Worm (Caenorhabditis elegans) whole organism, L2 larva: Measurements from ENCODE around the gene hlh-14.

Experiments
- C34F6.9 ChIP-seq: fragments of 150-350 bp; optimal IDR thresholded peaks from 2 replicates; lab custom pipeline; 2014; ENCODE audit warnings: missing biosample characterization, missing genetic modification characterization
- F13H6.1 ChIP-seq: sonication (generic microtip); optimal IDR thresholded peaks from 2 replicates; lab custom pipeline; 2016; ENCODE audit warnings: missing genetic modification characterization, missing compliant biosample characterization
- R02D3.7 ChIP-seq: fragments of 150-350 bp; optimal IDR thresholded peaks from 2 replicates; lab custom pipeline; 2014; ENCODE audit warnings: missing biosample characterization, missing genetic modification characterization
- Y55F3AM.14 ChIP-seq: fragments of 200-800 bp; sonication (Bioruptor generic); optimal IDR thresholded peaks from 2 replicates; lab custom pipeline; 2018; ENCODE audit warnings: mild to moderate bottlenecking, missing genetic modification characterization, missing compliant biosample characterization
- ZK546.5 ChIP-seq: sonication (generic microtip); optimal IDR thresholded peaks from 2 replicates; lab custom pipeline; 2017; ENCODE audit warnings: missing biosample characterization, missing genetic modification characterization
- alr-1 ChIP-seq: fragments of 150-350 bp; optimal IDR thresholded peaks from 2 replicates; lab custom pipeline; 2014; ENCODE audit warnings: missing biosample characterization, missing genetic modification characterization
- aly-2 ChIP-seq: fragments of 150-350 bp; optimal IDR thresholded peaks from 2 replicates; lab custom pipeline; 2014; ENCODE audit warnings: missing biosample characterization, missing genetic modification characterization
- ama-1 ChIP-seq: fragments of 150-350 bp; optimal IDR thresholded peaks from 2 replicates; lab custom pipeline; 2018; ENCODE audit warnings: inconsistent platforms
- ceh-16 ChIP-seq: fragments of 150-350 bp; optimal IDR thresholded peaks from 2 replicates; lab custom pipeline; 2014; ENCODE audit warnings: missing biosample characterization, missing genetic modification characterization
- ceh-82 ChIP-seq: fragments of 150-350 bp; optimal IDR thresholded peaks from 2 replicates; lab custom pipeline; 2014; ENCODE audit warnings: missing biosample characterization, missing genetic modification characterization
- crh-2 ChIP-seq: sonication (generic microtip); optimal IDR thresholded peaks from 2 replicates; lab custom pipeline; 2017; ENCODE audit warnings: missing biosample characterization, missing genetic modification characterization
- dmd-4 ChIP-seq: sonication (generic microtip); optimal IDR thresholded peaks from 2 replicates; lab custom pipeline; 2017; ENCODE audit warnings: missing biosample characterization, missing genetic modification characterization
- egl-27 ChIP-seq: sonication (generic microtip); optimal IDR thresholded peaks from 3 replicates; lab custom pipeline; 2017; ENCODE audit warnings: missing biosample characterization, missing genetic modification reagents, missing genetic modification characterization
- elt-1 ChIP-seq: fragments of 150-350 bp; optimal IDR thresholded peaks from 2 replicates; lab custom pipeline; 2014; ENCODE audit warnings: missing biosample characterization, missing genetic modification characterization
- elt-3 ChIP-seq: sonication (generic microtip); optimal IDR thresholded peaks from 2 replicates; lab custom pipeline; 2017; ENCODE audit warnings: missing biosample characterization, missing genetic modification characterization
- fos-1 ChIP-seq: fragments of 150-350 bp; optimal IDR thresholded peaks from 2 replicates; lab custom pipeline; 2014; ENCODE audit warnings: missing biosample characterization, missing genetic modification characterization
- gmeb-1 ChIP-seq: fragments of 150-350 bp; optimal IDR thresholded peaks from 2 replicates; lab custom pipeline; 2014; ENCODE audit warnings: missing biosample characterization, missing genetic modification characterization
- lin-11 ChIP-seq: fragments of 150-350 bp; sonication (generic microtip); optimal IDR thresholded peaks from 2 replicates; lab custom pipeline; 2014; ENCODE audit warnings: missing biosample characterization, missing genetic modification characterization, inconsistent platforms, mixed read lengths
- lin-13 ChIP-seq: fragments of 150-350 bp; optimal IDR thresholded peaks from 2 replicates; lab custom pipeline; 2014; ENCODE audit warnings: missing biosample characterization, missing genetic modification reagents, missing genetic modification characterization
- lin-39 ChIP-seq: fragments of 150-350 bp; optimal IDR thresholded peaks from 2 replicates; lab custom pipeline; 2014; ENCODE audit warnings: missing biosample characterization, missing genetic modification reagents, missing genetic modification characterization
- lsy-2 ChIP-seq, 2 experiments: fragments of 150-350 bp in 1 of 2; sonication (generic microtip) in 1 of 2; optimal IDR thresholded peaks; 2 replicates each; lab custom pipeline; 2014 to 2017; ENCODE audit warnings: missing biosample characterization in 2 of 2, missing genetic modification characterization in 2 of 2
- mbf-1 ChIP-seq: sonication (generic microtip); optimal IDR thresholded peaks from 2 replicates; lab custom pipeline; 2017; ENCODE audit warnings: missing biosample characterization, missing genetic modification characterization
- mdl-1 ChIP-seq, 2 experiments: fragments of 150-350 bp in 1 of 2; sonication (generic microtip) in 1 of 2; optimal IDR thresholded peaks; 2 replicates each; lab custom pipeline; 2017; ENCODE audit warnings: missing biosample characterization in 2 of 2, missing genetic modification characterization in 2 of 2
- nhr-10 ChIP-seq: sonication (generic microtip); optimal IDR thresholded peaks from 2 replicates; lab custom pipeline; 2017; ENCODE audit warnings: missing biosample characterization, missing genetic modification characterization
- nhr-11 ChIP-seq: fragments of 150-350 bp; optimal IDR thresholded peaks from 2 replicates; lab custom pipeline; 2014; ENCODE audit warnings: missing biosample characterization, missing genetic modification characterization
- nhr-12 ChIP-seq: fragments of 150-350 bp; optimal IDR thresholded peaks from 2 replicates; lab custom pipeline; 2014; ENCODE audit warnings: missing biosample characterization, missing genetic modification characterization
- nhr-129 ChIP-seq: fragments of 150-350 bp; optimal IDR thresholded peaks from 2 replicates; lab custom pipeline; 2014; ENCODE audit warnings: missing biosample characterization, missing genetic modification characterization
- nhr-21 ChIP-seq: fragments of 150-350 bp; optimal IDR thresholded peaks from 2 replicates; lab custom pipeline; 2014; ENCODE audit warnings: missing biosample characterization, missing genetic modification characterization
- nhr-23 ChIP-seq: fragments of 150-350 bp; optimal IDR thresholded peaks from 2 replicates; lab custom pipeline; 2014; ENCODE audit warnings: missing biosample characterization, missing genetic modification reagents, missing genetic modification characterization
- nhr-25 ChIP-seq: fragments of 150-350 bp; sonication (generic microtip); optimal IDR thresholded peaks from 3 replicates; lab custom pipeline; 2014; ENCODE audit warnings: missing biosample characterization, missing genetic modification characterization
- nhr-6 ChIP-seq: fragments of 150-350 bp; optimal IDR thresholded peaks from 2 replicates; lab custom pipeline; 2014; ENCODE audit warnings: missing biosample characterization, missing genetic modification characterization
- nhr-77 ChIP-seq: fragments of 150-350 bp; optimal IDR thresholded peaks from 2 replicates; lab custom pipeline; 2014; ENCODE audit warnings: missing biosample characterization, missing genetic modification characterization
- peb-1 ChIP-seq: fragments of 150-350 bp; optimal IDR thresholded peaks from 2 replicates; lab custom pipeline; 2014; ENCODE audit warnings: missing biosample characterization, missing genetic modification characterization
- sem-4 ChIP-seq: fragments of 150-350 bp; optimal IDR thresholded peaks from 2 replicates; lab custom pipeline; 2014; ENCODE audit warnings: missing biosample characterization, missing genetic modification reagents, missing genetic modification characterization
- skn-1 ChIP-seq: sonication (generic microtip); optimal IDR thresholded peaks from 2 replicates; lab custom pipeline; 2017; ENCODE audit warnings: missing biosample characterization, missing genetic modification characterization
- sma-3 ChIP-seq: sonication (generic microtip); optimal IDR thresholded peaks from 2 replicates; lab custom pipeline; 2016; ENCODE audit warnings: missing genetic modification reagents, missing genetic modification characterization, missing compliant biosample characterization
- sma-9 ChIP-seq, 2 experiments: fragments of 150-350 bp in 1 of 2; sonication (generic microtip) in 1 of 2; optimal IDR thresholded peaks; 2 replicates each; lab custom pipeline; 2014 to 2016; ENCODE audit warnings: missing genetic modification characterization in 2 of 2, mild to moderate bottlenecking in 1 of 2, missing biosample characterization in 1 of 2, missing compliant biosample characterization in 1 of 2, missing genetic modification reagents in 1 of 2, moderate library complexity in 1 of 2
- snpc-4 ChIP-seq: fragments of 150-350 bp; optimal IDR thresholded peaks from 2 replicates; lab custom pipeline; 2014; ENCODE audit warnings: missing biosample characterization, missing genetic modification characterization
- unc-39 ChIP-seq: fragments of 150-350 bp; optimal IDR thresholded peaks from 2 replicates; lab custom pipeline; 2014; ENCODE audit warnings: missing biosample characterization, missing genetic modification characterization
- unc-55 ChIP-seq: fragments of 150-350 bp; sonication (generic microtip); optimal IDR thresholded peaks from 3 replicates; lab custom pipeline; 2014; ENCODE audit warnings: missing biosample characterization, missing genetic modification reagents, missing genetic modification characterization
- unc-62 ChIP-seq: fragments of 150-350 bp; optimal IDR thresholded peaks from 2 replicates; lab custom pipeline; 2014; ENCODE audit warnings: missing biosample characterization, missing genetic modification reagents, missing genetic modification characterization
- zag-1 ChIP-seq: fragments of 150-350 bp; optimal IDR thresholded peaks from 2 replicates; lab custom pipeline; 2014; ENCODE audit warnings: missing biosample characterization, missing genetic modification characterization
- ztf-1 ChIP-seq: fragments of 200-800 bp; sonication (Bioruptor generic); conservative IDR thresholded peaks from 2 replicates; pipeline ENCODE4 v1.3.6; 2022; ENCODE audit warnings: missing genetic modification characterization, missing compliant biosample characterization
- ztf-11 ChIP-seq: sonication (generic microtip); optimal IDR thresholded peaks from 2 replicates; lab custom pipeline; 2017; ENCODE audit warnings: missing biosample characterization, missing genetic modification characterization
- ztf-4 ChIP-seq: fragments of 150-350 bp; optimal IDR thresholded peaks from 2 replicates; lab custom pipeline; 2014; ENCODE audit warnings: missing biosample characterization, missing genetic modification characterization

hlh-14 gene

ce11 chrII:5719848-5720247 lies 18.8 kb downstream of the hlh-14 start, which contains the start of gene damt-1:
TSS of gene damt-1 (plus strand) at chrII:5720148.
- no peak for TF ChIP-seq R02D3.7 (tag; lab: Kevin White, UChicago)

ce11 chrII:5717831-5718230 lies 20.9 kb downstream of the hlh-14 start, which contains the start of gene zipt-3:
TSS of gene zipt-3 (plus strand) at chrII:5718131.
- TF ChIP-seq nhr-6 (tag; lab: Kevin White, UChicago) = no peak
- no peak for TF ChIP-seq lin-13
- TF ChIP-seq sem-4 = no peak
- no peak for TF ChIP-seq ztf-1 (GFP tag; lab: Robert Waterston, UW)
- TF ChIP-seq unc-62 = no peak
- no peak for TF ChIP-seq ama-1 (lab: Kevin White, UChicago)
- no peak for TF ChIP-seq ztf-4
- TF ChIP-seq nhr-25 (tag; lab: Kevin White, UChicago) = no peak
- TF ChIP-seq elt-1 (tag; lab: Kevin White, UChicago) = no peak
- no peak for TF ChIP-seq crh-2 (tag; lab: Kevin White, UChicago)
- no peak for TF ChIP-seq ceh-82 (tag; lab: Kevin White, UChicago)
- no peak for TF ChIP-seq aly-2
- no peak for TF ChIP-seq ZK546.5
- TF ChIP-seq nhr-129 = no peak

ce11 chrII:5715745-5716357 lies 22.8 kb downstream of the hlh-14 start, which contains the start of the genes C18A3.10 and C18A3.3:
TSS of gene C18A3.10 (minus strand) at chrII:5715845.
TSS of gene C18A3.3 (plus strand) at chrII:5716307.
- no peak for TF ChIP-seq ama-1 (lab: Kevin White, UChicago)
- no peak for TF ChIP-seq sem-4
- TF ChIP-seq elt-3 = no peak
- TF ChIP-seq unc-39 (tag; lab: Kevin White, UChicago) = no peak

ce11 chrII:5714807-5715206 lies 23.9 kb downstream of the hlh-14 start, which contains the start of the genes tiar-1 and lelo-4:
TSS of gene tiar-1 (minus strand) at chrII:5714823.
TSS of gene lelo-4 (plus strand) at chrII:5714924.
- TF ChIP-seq zag-1 (tag; lab: Kevin White, UChicago) = no peak
- no peak for TF ChIP-seq nhr-11
- no peak for TF ChIP-seq ceh-16 (tag; lab: Kevin White, UChicago)
- TF ChIP-seq sem-4 = peak; percentile 69
- no peak for TF ChIP-seq aly-2
- no peak for TF ChIP-seq unc-39 (tag; lab: Kevin White, UChicago)
- TF ChIP-seq nhr-12 (tag; lab: Kevin White, UChicago) = no peak
- no peak for TF ChIP-seq nhr-10
- TF ChIP-seq sma-3 (GFP tag; lab: Kevin White, UChicago) = peak; percentile 53
- TF ChIP-seq mdl-1 (tag; optimal IDR thresholded peaks at IDR 0.05; lab: Kevin White, UChicago) = no peak
- peak; percentile 52 for TF ChIP-seq sma-9 (GFP tag; optimal IDR thresholded peaks at IDR 0.05; lab: Kevin White, UChicago)
- TF ChIP-seq sma-9 (tag; optimal IDR thresholded peaks at IDR 0.05; lab: Kevin White, UChicago) = no peak
- no peak for TF ChIP-seq nhr-23 (tag; lab: Kevin White, UChicago)
- TF ChIP-seq C34F6.9 (tag; lab: Kevin White, UChicago) = peak; percentile 84
- no peak for TF ChIP-seq ztf-11 (tag; lab: Kevin White, UChicago)
- no peak for TF ChIP-seq lin-39 (tag; lab: Kevin White, UChicago)
- TF ChIP-seq ztf-4 = peak; percentile 57
- no peak for TF ChIP-seq egl-27 (tag; lab: Kevin White, UChicago)
- no peak for TF ChIP-seq mbf-1 (tag; lab: Kevin White, UChicago)
- peak; percentile 38 for TF ChIP-seq F13H6.1 (tag; lab: Kevin White, UChicago)
- peak; percentile 8 for TF ChIP-seq nhr-21 (tag; lab: Kevin White, UChicago)
- no peak for TF ChIP-seq nhr-6 (tag; lab: Kevin White, UChicago)
- no peak for TF ChIP-seq unc-62
- peak; percentile 84 for TF ChIP-seq gmeb-1 (tag; lab: Kevin White, UChicago)
- no peak for TF ChIP-seq Y55F3AM.14 (GFP tag; lab: Kevin White, UChicago)
- TF ChIP-seq elt-1 (tag; lab: Kevin White, UChicago) = no peak
- TF ChIP-seq snpc-4 = peak; percentile 72
- peak; percentile 86 for TF ChIP-seq crh-2 (tag; lab: Kevin White, UChicago)
- TF ChIP-seq ZK546.5 = peak; percentile 86
- no peak for TF ChIP-seq skn-1 (tag; lab: Kevin White, UChicago)
- peak; percentile 34 for TF ChIP-seq ama-1 (lab: Kevin White, UChicago)
- peak; percentile 76 for TF ChIP-seq nhr-129
- no peak for TF ChIP-seq alr-1
- peak; percentile 24 for TF ChIP-seq fos-1 (tag; lab: Kevin White, UChicago)
- no peak for TF ChIP-seq R02D3.7 (tag; lab: Kevin White, UChicago)
- no peak for TF ChIP-seq dmd-4 (tag; lab: Kevin White, UChicago)
- TF ChIP-seq lin-11 (tag; lab: Kevin White, UChicago) = peak; percentile 76
- TF ChIP-seq nhr-25 (tag; lab: Kevin White, UChicago) = peak; percentile 63
- TF ChIP-seq peb-1 (tag; lab: Kevin White, UChicago) = no peak
- TF ChIP-seq unc-55 (GFP tag; lab: Kevin White, UChicago) = peak; percentile 89
- TF ChIP-seq nhr-77 (tag; lab: Kevin White, UChicago) = no peak
- TF ChIP-seq lsy-2 (tag; optimal IDR thresholded peaks at IDR 0.05; lab: Kevin White, UChicago) = peak; percentile 7 to 84
- no peak for TF ChIP-seq ztf-1 (GFP tag; lab: Robert Waterston, UW)
